Fruit fly (Drosophila melanogaster) S2 (cell line): ENCODE results near the gene sphe.

Experiments
- CG8478 ChIP-seq: fragments of >200 bp; optimal IDR thresholded peaks from 2 replicates; lab custom pipeline; 2018
- CTCF ChIP-seq, 2 experiments: fragments of >200 bp; optimal IDR thresholded peaks; 2 replicates each; lab custom pipeline; 2018

dm6 chrX:16749324-16749723 lies 47.6 kb upstream of the sphe start:
- TF ChIP-seq CG8478, result no peak
- TF ChIP-seq CTCF (optimal IDR thresholded peaks at IDR 0.05; lab: Kevin White, UChicago), result no peak
